Worm (Caenorhabditis elegans): ENCODE results near the gene glo-3.

Gene glo-3

ce11 chrX:10568385-10569149, 35.1 kb downstream of the glo-3 start (continued):
- TF ChIP-seq nhr-20 (tag; optimal IDR thresholded peaks at IDR 0.05) (peak; percentile 98), hlh-17 (GFP tag; optimal IDR thresholded peaks at IDR 0.05; ENCODE audit: borderline replicate concordance) (no peak), dpl-1 (GFP tag; optimal IDR thresholded peaks at IDR 0.05) (peak; percentile 59 to 74 (median 61)), sup-37 (GFP tag; optimal IDR thresholded peaks at IDR 0.05) (no peak), ceh-8 (GFP tag; optimal IDR thresholded peaks at IDR 0.05) (peak; percentile 85), aly-2 (tag; optimal IDR thresholded peaks at IDR 0.05) (peak; percentile 21), lin-15B (tag; optimal IDR thresholded peaks at IDR 0.05) (peak; percentile 72), C04F5.9 (tag; optimal IDR thresholded peaks at IDR 0.05) (peak; percentile 43), nhr-28 (tag; optimal IDR thresholded peaks at IDR 0.05) (no peak), nhr-85 (tag) (peak; percentile 99), snu-23 (GFP tag; optimal IDR thresholded peaks at IDR 0.05) (peak; percentile 97), hpl-2 (GFP tag; optimal IDR thresholded peaks at IDR 0.05) (peak; percentile 37), efl-1 (optimal IDR thresholded peaks at IDR 0.05) (peak; percentile 74 to 85), efl-1 (GFP tag; optimal IDR thresholded peaks at IDR 0.05 in 1 of 2) (peak; percentile 51 to 97), ama-1 (optimal IDR thresholded peaks at IDR 0.05) (peak; percentile 70), rnt-1 (tag; optimal IDR thresholded peaks at IDR 0.05) (peak; percentile 88), hlh-4 (tag; optimal IDR thresholded peaks at IDR 0.05) (no peak), ztf-11 (tag; optimal IDR thresholded peaks at IDR 0.05) (peak in 1 of 2 experiments; percentile 92), aha-1 (tag; optimal IDR thresholded peaks at IDR 0.05) (peak; percentile 28), pax-3 (tag; optimal IDR thresholded peaks at IDR 0.05) (peak; percentile 63), Y116A8C.19 (tag; optimal IDR thresholded peaks at IDR 0.05; ENCODE audit: borderline replicate concordance) (no peak), elt-3 (tag; optimal IDR thresholded peaks at IDR 0.05) (peak in 2 of 6 experiments; percentile 33 to 91), snpc-4 (tag; optimal IDR thresholded peaks at IDR 0.05) (peak; percentile 61), nhr-19 (GFP tag; conservative IDR thresholded peaks at IDR 0.05) (peak; percentile 87), pag-3 (tag; optimal IDR thresholded peaks at IDR 0.05; ENCODE audit: borderline replicate concordance, insufficient read depth) (peak; percentile 89), blmp-1 (tag; optimal IDR thresholded peaks at IDR 0.05) (peak; percentile 87), mep-1 (tag; optimal IDR thresholded peaks at IDR 0.05) (peak; percentile 96), C34B4.2 (tag; optimal IDR thresholded peaks at IDR 0.05) (no peak), pqm-1 (tag; optimal IDR thresholded peaks at IDR 0.05) (no peak), ets-5 (GFP tag; IDR thresholded peaks at IDR 0.05) (no peak), egl-27 (tag; optimal IDR thresholded peaks at IDR 0.05) (peak; percentile 46 to 81), sox-4 (tag; optimal IDR thresholded peaks at IDR 0.05) (peak; percentile 70), grh-1 (GFP tag; IDR thresholded peaks at IDR 0.05) (peak; percentile 78), vab-15 (tag; optimal IDR thresholded peaks at IDR 0.05) (peak; percentile 53), zag-1 (tag; optimal IDR thresholded peaks at IDR 0.05) (peak; percentile 77), mdl-1 (tag; optimal IDR thresholded peaks at IDR 0.05) (peak in 1 of 2 experiments; percentile 97), lir-3 (tag; optimal IDR thresholded peaks at IDR 0.05; ENCODE audit: poor library complexity) (peak; percentile 82)

- TF ChIP-seq ceh-63 (GFP tag; optimal IDR thresholded peaks at IDR 0.05), result no peak
- TF ChIP-seq nhr-237 (tag; optimal IDR thresholded peaks at IDR 0.05), result no peak
- TF ChIP-seq sup-37 (GFP tag; optimal IDR thresholded peaks at IDR 0.05), result no peak
- TF ChIP-seq fkh-4 (tag; optimal IDR thresholded peaks at IDR 0.05; ENCODE audit: borderline replicate concordance), result no peak
- no peak for TF ChIP-seq lin-39 (tag; optimal IDR thresholded peaks at IDR 0.05)
- no peak for TF ChIP-seq C16A3.4 (tag; optimal IDR thresholded peaks at IDR 0.05)
- no peak for TF ChIP-seq unc-30 (tag; optimal IDR thresholded peaks at IDR 0.05)
- no peak for TF ChIP-seq zip-4 (GFP tag; optimal IDR thresholded peaks at IDR 0.05)
- no peak for TF ChIP-seq C04F5.9 (tag; optimal IDR thresholded peaks at IDR 0.05)
Observed at ce11 chrX:10569185-10569584, 35.7 kb downstream of the glo-3 start, which contains the start of gene bet-2. Gene bet-2 (plus strand): TSS chrX:10569273.

Measured in whole organism, L1 larva.